Fruit fly (Drosophila melanogaster) whole organism, embryonic: ENCODE results near the gene CG31431.
A peak's percentile ranks its signal among the peaks of the same experiment; 100 is the strongest.

ENCODE experiments used
- Atf-2 ChIP-seq: fragments of 200-800 bp; sonication (Bioruptor generic); optimal IDR thresholded peaks from 2 replicates; lab custom pipeline; 2016; ENCODE audit warnings: missing biosample characterization, missing genetic modification characterization
- Awh ChIP-seq: fragments of 200-800 bp; sonication (Bioruptor generic); IDR thresholded peaks from 2 replicates; pipeline ENCODE4, ENCODE4 v1.3.6; 2022; ENCODE audit warnings: missing biosample characterization, missing genetic modification characterization
- CG10267 ChIP-seq: fragments of 200-800 bp; sonication (Bioruptor generic); optimal IDR thresholded peaks from 2 replicates; lab custom pipeline; 2018; ENCODE audit warnings: missing biosample characterization, mild to moderate bottlenecking, missing genetic modification characterization, moderate library complexity
- CG10321 ChIP-seq: fragments of 200-800 bp; sonication (Bioruptor generic); IDR thresholded peaks from 2 replicates; pipeline ENCODE4 v1.3.6; 2022; ENCODE audit warnings: missing biosample characterization, missing genetic modification characterization
- CG10543 ChIP-seq: fragments of 200-800 bp; sonication (Bioruptor generic); optimal IDR thresholded peaks from 3 replicates; lab custom pipeline; 2017; ENCODE audit warnings: missing biosample characterization, mild to moderate bottlenecking, missing genetic modification characterization, moderate library complexity
- CG12155 ChIP-seq: fragments of 200-800 bp; sonication (Bioruptor generic); optimal IDR thresholded peaks from 3 replicates; lab custom pipeline; 2016; ENCODE audit warnings: missing biosample characterization, missing genetic modification characterization
- CG12219 ChIP-seq: fragments of 200-800 bp; sonication (Bioruptor generic); optimal IDR thresholded peaks from 3 replicates; lab custom pipeline; 2018; ENCODE audit warnings: missing biosample characterization, mild to moderate bottlenecking, missing genetic modification characterization
- CG13287 ChIP-seq: fragments of 200-800 bp; sonication (Bioruptor generic); IDR thresholded peaks from 2 replicates; pipeline ENCODE4 v1.3.6; 2022; ENCODE audit warnings: missing biosample characterization, missing genetic modification characterization; ENCODE audit not compliant: partially characterized antibody
- CG13624 ChIP-seq: fragments of 200-800 bp; sonication (Bioruptor generic); optimal IDR thresholded peaks from 2 replicates; lab custom pipeline; 2016; ENCODE audit warnings: missing biosample characterization, missing genetic modification characterization
- CG14441 ChIP-seq: fragments of 200-800 bp; sonication (Bioruptor generic); IDR thresholded peaks from 2 replicates; pipeline ENCODE4 v1.3.6; 2022; ENCODE audit warnings: missing biosample characterization, missing genetic modification characterization
- CG15011 ChIP-seq: fragments of 200-800 bp; sonication (Bioruptor generic); optimal IDR thresholded peaks from 3 replicates; lab custom pipeline; 2018; ENCODE audit warnings: missing biosample characterization, mild to moderate bottlenecking, missing genetic modification characterization
- CG16813 ChIP-seq: fragments of 200-800 bp; sonication (Bioruptor generic); IDR thresholded peaks from 3 replicates; pipeline ENCODE4 v1.3.6; 2022; ENCODE audit warnings: missing biosample characterization, missing genetic modification characterization; ENCODE audit not compliant: partially characterized antibody
- CG17361 ChIP-seq: fragments of 200-800 bp; sonication (Bioruptor generic); IDR thresholded peaks from 3 replicates; pipeline ENCODE4 v1.3.6; 2022; ENCODE audit warnings: missing biosample characterization, missing genetic modification characterization
- CG17385 ChIP-seq: fragments of 200-800 bp; sonication (Bioruptor generic); optimal IDR thresholded peaks from 3 replicates; lab custom pipeline; 2018; ENCODE audit warnings: missing biosample characterization, mild to moderate bottlenecking, missing genetic modification characterization
- CG17829 ChIP-seq: fragments of 200-800 bp; optimal IDR thresholded peaks from 2 replicates; lab custom pipeline; 2019; ENCODE audit warnings: missing biosample characterization, mild to moderate bottlenecking, missing genetic modification characterization, moderate library complexity
- CG18599 ChIP-seq: fragments of 200-800 bp; sonication (Bioruptor generic); optimal IDR thresholded peaks from 3 replicates; lab custom pipeline; 2017; ENCODE audit warnings: missing biosample characterization, missing genetic modification characterization, mild to moderate bottlenecking, moderate library complexity, missing genetic modification reagents
- CG18619 ChIP-seq: fragments of 200-800 bp; sonication (Bioruptor generic); optimal IDR thresholded peaks from 3 replicates; lab custom pipeline; 2017; ENCODE audit warnings: missing biosample characterization, mild to moderate bottlenecking, missing genetic modification characterization
- CG2712 ChIP-seq: fragments of 200-800 bp; optimal IDR thresholded peaks from 3 replicates; lab custom pipeline; 2019; ENCODE audit warnings: missing biosample characterization, mild to moderate bottlenecking, missing genetic modification characterization, moderate library complexity
- CG32772 ChIP-seq: fragments of 200-800 bp; sonication (Bioruptor generic); IDR thresholded peaks from 2 replicates; pipeline ENCODE4 v1.3.6; 2022; ENCODE audit warnings: missing biosample characterization, missing genetic modification characterization
- CG3407 ChIP-seq: fragments of 200-800 bp; sonication (Bioruptor generic); optimal IDR thresholded peaks from 2 replicates; lab custom pipeline; 2018; ENCODE audit warnings: missing biosample characterization, mild to moderate bottlenecking, missing genetic modification characterization
- CG6254 ChIP-seq: fragments of 200-800 bp; sonication (Bioruptor generic); optimal IDR thresholded peaks from 3 replicates; lab custom pipeline; 2017; ENCODE audit warnings: mild to moderate bottlenecking, missing biosample characterization, missing genetic modification reagents, missing genetic modification characterization
- CG6813 ChIP-seq: fragments of 200-800 bp; sonication (Bioruptor generic); optimal IDR thresholded peaks from 2 replicates; lab custom pipeline; 2017; ENCODE audit warnings: missing biosample characterization, missing genetic modification characterization, mild to moderate bottlenecking, moderate library complexity, missing genetic modification reagents
- CG7928 ChIP-seq: fragments of 200-800 bp; sonication (Bioruptor generic); optimal IDR thresholded peaks from 2 replicates; lab custom pipeline; 2017; ENCODE audit warnings: missing biosample characterization, mild to moderate bottlenecking, missing genetic modification characterization
- Dref ChIP-seq: fragments of 200-800 bp; sonication (Bioruptor generic); IDR thresholded peaks from 2 replicates; pipeline ENCODE4 v1.3.6; 2022; ENCODE audit warnings: missing biosample characterization, missing genetic modification characterization
- Ets97D ChIP-seq: fragments of 200-800 bp; sonication (Bioruptor generic); optimal IDR thresholded peaks from 3 replicates; lab custom pipeline; 2016; ENCODE audit warnings: missing biosample characterization, missing genetic modification characterization
- Fer1 ChIP-seq: fragments of 200-800 bp; sonication (Bioruptor generic); optimal IDR thresholded peaks from 2 replicates; lab custom pipeline; 2017; ENCODE audit warnings: missing biosample characterization, mild to moderate bottlenecking, missing genetic modification characterization
- H15 ChIP-seq: fragments of 200-800 bp; sonication (Bioruptor generic); IDR thresholded peaks from 3 replicates; pipeline ENCODE4 v1.3.6; 2022; ENCODE audit warnings: missing biosample characterization, missing genetic modification characterization
- Scr ChIP-seq: fragments of 200-800 bp; sonication (Bioruptor generic); IDR thresholded peaks from 2 replicates; pipeline ENCODE4 v1.3.6; 2022; ENCODE audit warnings: missing biosample characterization, missing genetic modification characterization; ENCODE audit not compliant: partially characterized antibody
- Sin3A ChIP-seq: fragments of >200 bp; optimal IDR thresholded peaks from 2 replicates; lab custom pipeline; 2018
- Trl ChIP-seq, 3 experiments: fragments of >200 bp in 2 of 3; fragments of 200-800 bp in 1 of 3; sonication (Bioruptor generic) in 1 of 3; optimal IDR thresholded peaks; 2 replicates in 1 of 3; 3 replicates in 2 of 3; lab custom pipeline; 2016 to 2017; ENCODE audit warnings: missing biosample characterization in 1 of 3, missing genetic modification characterization in 1 of 3
- Xbp1 ChIP-seq: fragments of 200-800 bp; sonication (Bioruptor generic); optimal IDR thresholded peaks from 3 replicates; lab custom pipeline; 2016; ENCODE audit warnings: missing biosample characterization, mild to moderate bottlenecking, missing genetic modification characterization
- btn ChIP-seq: fragments of 200-800 bp; sonication (Bioruptor generic); optimal IDR thresholded peaks from 2 replicates; lab custom pipeline; 2016; ENCODE audit warnings: missing biosample characterization, missing genetic modification characterization
- cas ChIP-seq: fragments of 200-800 bp; sonication (Bioruptor generic); IDR thresholded peaks from 2 replicates; pipeline ENCODE4 v1.3.6; 2022; ENCODE audit warnings: missing biosample characterization, missing genetic modification characterization
- chinmo ChIP-seq: fragments of 200-800 bp; sonication (Bioruptor generic); IDR thresholded peaks from 4 replicates; pipeline ENCODE4 v1.3.6; 2022; ENCODE audit warnings: missing biosample characterization, missing genetic modification characterization; ENCODE audit not compliant: partially characterized antibody
- croc ChIP-seq: fragments of 200-800 bp; sonication (Bioruptor generic); conservative IDR thresholded peaks from 3 replicates; pipeline ENCODE4 v1.3.6; 2022; ENCODE audit warnings: missing biosample characterization, missing genetic modification characterization
- crol ChIP-seq: fragments of 200-800 bp; sonication (Bioruptor generic); IDR thresholded peaks from 2 replicates; pipeline ENCODE4 v1.3.6; 2022; ENCODE audit warnings: missing biosample characterization, missing genetic modification characterization
- fu2 ChIP-seq: fragments of 200-800 bp; sonication (Bioruptor generic); optimal IDR thresholded peaks from 2 replicates; lab custom pipeline; 2016; ENCODE audit warnings: missing biosample characterization, missing genetic modification characterization
- nerfin-2 ChIP-seq: fragments of 200-800 bp; sonication (Bioruptor generic); IDR thresholded peaks from 2 replicates; pipeline ENCODE4 v1.3.6; 2022; ENCODE audit warnings: missing biosample characterization, missing genetic modification characterization; ENCODE audit not compliant: partially characterized antibody
- nmo ChIP-seq: fragments of 200-800 bp; sonication (Bioruptor generic); optimal IDR thresholded peaks from 2 replicates; lab custom pipeline; 2018; ENCODE audit warnings: missing biosample characterization, mild to moderate bottlenecking, missing genetic modification characterization, moderate library complexity
- oc ChIP-seq: fragments of 200-800 bp; sonication (Bioruptor generic); optimal IDR thresholded peaks from 2 replicates; lab custom pipeline; 2018; ENCODE audit warnings: missing biosample characterization, mild to moderate bottlenecking, missing genetic modification characterization, moderate library complexity
- pan ChIP-seq, 4 experiments: fragments of >200 bp in 3 of 4; fragments of 200-800 bp in 1 of 4; sonication (Bioruptor generic) in 1 of 4; optimal IDR thresholded peaks in 3 of 4; IDR thresholded peaks in 1 of 4; 2 replicates each; pipeline versions ENCODE4 v1.3.6 to Lab custom; 2017 to 2022; ENCODE audit warnings: missing biosample characterization in 2 of 4, missing genetic modification characterization in 2 of 4, mixed read lengths in 1 of 4
- phol ChIP-seq: fragments of 200-800 bp; sonication (Bioruptor generic); optimal IDR thresholded peaks from 3 replicates; lab custom pipeline; 2018; ENCODE audit warnings: missing biosample characterization, mild to moderate bottlenecking, missing genetic modification characterization, moderate library complexity
- rib ChIP-seq: fragments of 200-800 bp; sonication (Bioruptor generic); IDR thresholded peaks from 2 replicates; pipeline ENCODE4 v1.3.6; 2022; ENCODE audit warnings: missing biosample characterization, missing genetic modification characterization
- ro ChIP-seq: fragments of 200-800 bp; sonication (Bioruptor generic); IDR thresholded peaks from 2 replicates; pipeline ENCODE4 v1.3.6; 2022; ENCODE audit warnings: missing biosample characterization, missing genetic modification characterization
- sna ChIP-seq: fragments of 200-800 bp; sonication (Bioruptor generic); IDR thresholded peaks from 2 replicates; pipeline ENCODE4 v1.3.6; 2022; ENCODE audit warnings: missing biosample characterization, missing genetic modification characterization; ENCODE audit not compliant: partially characterized antibody
- trem ChIP-seq: fragments of 200-800 bp; optimal IDR thresholded peaks from 3 replicates; lab custom pipeline; 2019; ENCODE audit warnings: missing biosample characterization, mild to moderate bottlenecking, missing genetic modification characterization, moderate library complexity
- ttk ChIP-seq: fragments of 200-800 bp; sonication (Bioruptor generic); IDR thresholded peaks from 2 replicates; pipeline ENCODE4 v2.1.2; 2022; ENCODE audit warnings: missing biosample characterization, missing genetic modification characterization
- unpg ChIP-seq: fragments of 200-800 bp; sonication (Bioruptor generic); optimal IDR thresholded peaks from 3 replicates; lab custom pipeline; 2018; ENCODE audit warnings: missing biosample characterization, mild to moderate bottlenecking, missing genetic modification characterization, moderate library complexity
- yki ChIP-seq: fragments of >200 bp; optimal IDR thresholded peaks from 3 replicates; lab custom pipeline; 2018

The CG31431 gene

DNA sequence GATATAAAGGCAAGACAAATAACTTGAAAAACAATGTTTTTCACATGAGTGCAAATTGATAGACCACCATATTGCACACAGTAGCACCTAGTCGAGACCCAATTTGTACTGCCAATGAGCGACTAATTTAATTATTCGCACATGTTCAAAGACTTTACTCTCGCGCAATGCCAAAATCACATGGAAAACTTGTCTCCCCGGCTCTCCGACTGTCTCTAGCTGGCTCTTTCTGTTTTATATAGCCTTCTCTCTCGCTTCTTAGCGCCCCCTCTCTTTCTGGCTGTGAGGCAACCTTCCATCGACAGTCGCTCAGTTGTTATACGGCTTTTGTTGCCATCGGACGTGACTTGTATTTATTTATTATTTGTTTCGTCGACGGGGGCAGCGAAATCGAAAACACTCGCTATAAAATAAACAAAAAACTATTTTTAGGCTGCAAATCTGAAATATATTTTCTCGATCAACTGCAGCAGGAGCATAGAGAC, 4.5 kb downstream of the CG31431 start, which contains the start of gene CG6656 (continued):
- TF ChIP-seq trem (tag; lab: Kevin White, UChicago) (no peak), yki (lab: Kevin White, UChicago) (no peak), CG14441 (GFP tag; lab: Robert Waterston, UW) (0 out of 2 replicates have a peak, but pooled peaks have one; percentile 17), Fer1 (GFP tag; lab: Kevin White, UChicago) (peak; percentile 21), Sin3A (lab: Kevin White, UChicago) (no peak), CG7928 (GFP tag; lab: Kevin White, UChicago) (no peak), CG18619 (peak; percentile 5), CG10267 (tag; lab: Kevin White, UChicago) (peak; percentile 6), Dref (GFP tag; lab: Robert Waterston, UW) (no peak), CG12155 (peak; percentile 25), unpg (GFP tag; lab: Kevin White, UChicago) (no peak), ro (GFP tag; lab: Robert Waterston, UW) (no peak), rib (GFP tag; lab: Robert Waterston, UW) (peak; percentile 90), Ets97D (GFP tag; lab: Kevin White, UChicago) (no peak), CG12219 (no peak), CG32772 (GFP tag; lab: Robert Waterston, UW) (no peak), CG16813 (GFP tag; lab: Robert Waterston, UW) (no peak), CG15011 (GFP tag; lab: Kevin White, UChicago) (no peak), nmo (GFP tag; lab: Kevin White, UChicago) (no peak), ttk (GFP tag; lab: Robert Waterston, UW) (no peak), CG6254 (GFP tag; lab: Kevin White, UChicago) (no peak), sna (GFP tag; lab: Robert Waterston, UW) (0 out of 2 replicates have a peak, but pooled peaks have one; percentile 36), chinmo (GFP tag; lab: Robert Waterston, UW) (0 out of 4 replicates have a peak, but pooled peaks have one; percentile 43), CG13624 (GFP tag; lab: Kevin White, UChicago) (no peak), Trl (optimal IDR thresholded peaks at IDR 0.05; lab: Kevin White, UChicago) (peak; percentile 61 to 85), Trl (GFP tag; optimal IDR thresholded peaks at IDR 0.05; lab: Kevin White, UChicago) (no peak), crol (GFP tag; lab: Robert Waterston, UW) (0 out of 2 replicates have a peak, but pooled peaks have one; percentile 10), Scr (GFP tag; lab: Robert Waterston, UW) (peak; percentile 42; the same call in 1 of the 2 replicates), croc (GFP tag; lab: Robert Waterston, UW) (no peak), CG17829 (tag; lab: Kevin White, UChicago) (peak; percentile 14), oc (peak; percentile 21), CG10543 (GFP tag; lab: Kevin White, UChicago) (peak; percentile 75), phol (tag; lab: Kevin White, UChicago) (no peak), Atf-2 (no peak), CG17361 (GFP tag; lab: Robert Waterston, UW) (no peak), H15 (GFP tag; lab: Robert Waterston, UW) (no peak), CG10321 (peak; percentile 84), cas (GFP tag; lab: Robert Waterston, UW) (no peak), CG6813 (GFP tag; lab: Kevin White, UChicago) (peak; percentile 1), fu2 (GFP tag; lab: Kevin White, UChicago) (no peak), CG13287 (GFP tag; lab: Robert Waterston, UW) (peak; percentile 33; the same call in 1 of the 2 replicates), Xbp1 (GFP tag; lab: Kevin White, UChicago) (no peak), nerfin-2 (GFP tag; lab: Robert Waterston, UW) (no peak), CG2712 (tag; lab: Kevin White, UChicago) (no peak), pan (optimal IDR thresholded peaks at IDR 0.05; lab: Kevin White, UChicago) (no peak), pan (GFP tag; optimal IDR thresholded peaks at IDR 0.05 in 1 of 2, IDR thresholded peaks at IDR 0.05 in 1 of 2) (peak in 1 of 2 experiments; percentile 24), CG18599 (no peak), btn (no peak), CG17385 (GFP tag; lab: Kevin White, UChicago) (no peak), Awh (no peak), CG3407 (GFP tag; lab: Kevin White, UChicago) (no peak)
